Fruit fly (Drosophila melanogaster) whole organism, embryonic: ENCODE measurements around the gene CG32281.

Experiments
- Bdp1 ChIP-seq: fragments of 200-800 bp; sonication (Bioruptor generic); optimal IDR thresholded peaks from 3 replicates; lab custom pipeline; 2016; ENCODE audit warnings: missing biosample characterization, missing genetic modification characterization
- CG10267 ChIP-seq: fragments of 200-800 bp; sonication (Bioruptor generic); optimal IDR thresholded peaks from 2 replicates; lab custom pipeline; 2018; ENCODE audit warnings: missing biosample characterization, mild to moderate bottlenecking, missing genetic modification characterization, moderate library complexity
- CG11456 ChIP-seq: fragments of 200-800 bp; sonication (Bioruptor generic); IDR thresholded peaks from 3 replicates; pipeline ENCODE4 v1.3.6; 2022; ENCODE audit warnings: missing biosample characterization, missing genetic modification characterization
- CG12071 ChIP-seq: fragments of 200-800 bp; sonication (Bioruptor generic); optimal IDR thresholded peaks from 3 replicates; lab custom pipeline; 2018; ENCODE audit warnings: missing biosample characterization, mild to moderate bottlenecking, missing genetic modification characterization
- CG14014 ChIP-seq: fragments of 200-800 bp; sonication (Bioruptor generic); IDR thresholded peaks from 2 replicates; pipeline ENCODE4 v1.3.6; 2022; ENCODE audit warnings: missing biosample characterization, missing genetic modification characterization
- CG15479 ChIP-seq: fragments of 200-800 bp; sonication (Bioruptor generic); optimal IDR thresholded peaks from 3 replicates; lab custom pipeline; 2019; ENCODE audit warnings: missing biosample characterization, mild to moderate bottlenecking, missing genetic modification characterization, moderate library complexity
- CG15696 ChIP-seq: fragments of 200-800 bp; sonication (Bioruptor generic); optimal IDR thresholded peaks from 2 replicates; lab custom pipeline; 2019; ENCODE audit warnings: missing biosample characterization, mild to moderate bottlenecking, missing genetic modification characterization, moderate library complexity
- CG16813 ChIP-seq: fragments of 200-800 bp; sonication (Bioruptor generic); IDR thresholded peaks from 3 replicates; pipeline ENCODE4 v1.3.6; 2022; ENCODE audit warnings: missing biosample characterization, missing genetic modification characterization; ENCODE audit not compliant: partially characterized antibody
- CG18764 ChIP-seq: fragments of 200-800 bp; sonication (Bioruptor generic); optimal IDR thresholded peaks from 3 replicates; lab custom pipeline; 2016; ENCODE audit warnings: missing biosample characterization, missing genetic modification characterization
- CG2199 ChIP-seq: fragments of 200-800 bp; sonication (Bioruptor generic); IDR thresholded peaks from 3 replicates; pipeline ENCODE4 v1.3.6; 2022; ENCODE audit warnings: missing biosample characterization, missing genetic modification characterization
- CG2202 ChIP-seq: fragments of 200-800 bp; sonication (Bioruptor generic); optimal IDR thresholded peaks from 2 replicates; lab custom pipeline; 2018; ENCODE audit warnings: missing biosample characterization, mild to moderate bottlenecking, missing genetic modification characterization
- CG30431 ChIP-seq: fragments of 200-800 bp; sonication (Bioruptor generic); optimal IDR thresholded peaks from 2 replicates; lab custom pipeline; 2017; ENCODE audit warnings: missing biosample characterization, missing genetic modification characterization
- CG6272 ChIP-seq: fragments of 200-800 bp; sonication (Bioruptor generic); IDR thresholded peaks from 2 replicates; pipeline ENCODE4 v1.3.6; 2022; ENCODE audit warnings: missing biosample characterization, missing genetic modification characterization
- CG6683 ChIP-seq: fragments of 200-800 bp; sonication (Bioruptor generic); optimal IDR thresholded peaks from 2 replicates; lab custom pipeline; 2017; ENCODE audit warnings: missing biosample characterization, mild to moderate bottlenecking, missing genetic modification characterization, missing genetic modification reagents
- CG7928 ChIP-seq: fragments of 200-800 bp; sonication (Bioruptor generic); optimal IDR thresholded peaks from 2 replicates; lab custom pipeline; 2017; ENCODE audit warnings: missing biosample characterization, mild to moderate bottlenecking, missing genetic modification characterization
- CG9727 ChIP-seq: fragments of 200-800 bp; sonication (Bioruptor generic); optimal IDR thresholded peaks from 3 replicates; lab custom pipeline; 2017; ENCODE audit warnings: missing biosample characterization, mild to moderate bottlenecking, missing genetic modification characterization
- CG9817 ChIP-seq: fragments of 200-800 bp; sonication (Bioruptor generic); optimal IDR thresholded peaks from 2 replicates; lab custom pipeline; 2018; ENCODE audit warnings: missing biosample characterization, mild to moderate bottlenecking, missing genetic modification characterization, moderate library complexity
- Dek ChIP-seq: fragments of 200-800 bp; sonication (Bioruptor generic); optimal IDR thresholded peaks from 3 replicates; lab custom pipeline; 2019; ENCODE audit warnings: missing biosample characterization, mild to moderate bottlenecking, missing genetic modification characterization, moderate library complexity
- Dfd ChIP-seq, 2 experiments: fragments of >200 bp; optimal IDR thresholded peaks; 2 replicates each; lab custom pipeline; 2017; ENCODE audit warnings: missing biosample characterization in 2 of 2, missing genetic modification characterization in 2 of 2
- E2f2 ChIP-seq: fragments of 200-800 bp; sonication (Bioruptor generic); IDR thresholded peaks from 2 replicates; pipeline ENCODE4 v1.3.6; 2022; ENCODE audit warnings: missing biosample characterization, missing genetic modification characterization
- Hr3 ChIP-seq: fragments of 200-800 bp; sonication (Bioruptor generic); optimal IDR thresholded peaks from 3 replicates; lab custom pipeline; 2016; ENCODE audit warnings: missing biosample characterization, missing genetic modification characterization
- Meics ChIP-seq: fragments of 200-800 bp; sonication (Bioruptor generic); optimal IDR thresholded peaks from 2 replicates; lab custom pipeline; 2017; ENCODE audit warnings: missing biosample characterization, mild to moderate bottlenecking, missing genetic modification characterization
- Myb ChIP-seq: fragments of 200-800 bp; sonication (Bioruptor generic); optimal IDR thresholded peaks from 2 replicates; lab custom pipeline; 2016; ENCODE audit warnings: missing biosample characterization, missing genetic modification characterization
- NC2β ChIP-seq: fragments of 200-800 bp; sonication (Bioruptor generic); optimal IDR thresholded peaks from 2 replicates; lab custom pipeline; 2016; ENCODE audit warnings: missing biosample characterization, missing genetic modification characterization
- Neu2 ChIP-seq: fragments of 200-800 bp; sonication (Bioruptor generic); optimal IDR thresholded peaks from 3 replicates; lab custom pipeline; 2016; ENCODE audit warnings: missing biosample characterization, missing genetic modification characterization, borderline replicate concordance
- NfI ChIP-seq: fragments of 200-800 bp; sonication (Bioruptor generic); optimal IDR thresholded peaks from 3 replicates; lab custom pipeline; 2018; ENCODE audit warnings: missing biosample characterization, mild to moderate bottlenecking, missing genetic modification characterization, moderate library complexity
- PHDP ChIP-seq: fragments of 200-800 bp; sonication (Bioruptor generic); optimal IDR thresholded peaks from 3 replicates; lab custom pipeline; 2018; ENCODE audit warnings: missing biosample characterization, mild to moderate bottlenecking, missing genetic modification characterization, moderate library complexity
- Ravus ChIP-seq: fragments of 200-800 bp; sonication (Bioruptor generic); IDR thresholded peaks from 2 replicates; pipeline ENCODE4 v1.3.6; 2022; ENCODE audit warnings: missing biosample characterization, missing genetic modification characterization
- Scr ChIP-seq: fragments of 200-800 bp; sonication (Bioruptor generic); IDR thresholded peaks from 2 replicates; pipeline ENCODE4 v1.3.6; 2022; ENCODE audit warnings: missing biosample characterization, missing genetic modification characterization; ENCODE audit not compliant: partially characterized antibody
- TFAM ChIP-seq: fragments of 200-800 bp; sonication (Bioruptor generic); optimal IDR thresholded peaks from 2 replicates; lab custom pipeline; 2017; ENCODE audit warnings: missing biosample characterization, missing genetic modification characterization, inconsistent platforms
- Trl ChIP-seq, 3 experiments: fragments of >200 bp in 2 of 3; fragments of 200-800 bp in 1 of 3; sonication (Bioruptor generic) in 1 of 3; optimal IDR thresholded peaks; 2 replicates in 1 of 3; 3 replicates in 2 of 3; lab custom pipeline; 2016 to 2017; ENCODE audit warnings: missing biosample characterization in 1 of 3, missing genetic modification characterization in 1 of 3
- ara ChIP-seq: fragments of 200-800 bp; sonication (Bioruptor generic); IDR thresholded peaks from 2 replicates; pipeline ENCODE4 v1.3.6; 2022; ENCODE audit warnings: missing biosample characterization, missing genetic modification characterization
- ato ChIP-seq: fragments of 200-800 bp; sonication (Bioruptor generic); IDR thresholded peaks from 2 replicates; pipeline ENCODE4 v1.3.6; 2022; ENCODE audit warnings: missing biosample characterization, missing genetic modification characterization; ENCODE audit not compliant: partially characterized antibody
- bcd ChIP-seq: fragments of 200-800 bp; sonication (Bioruptor generic); optimal IDR thresholded peaks from 2 replicates; lab custom pipeline; 2017; ENCODE audit warnings: missing biosample characterization, mild to moderate bottlenecking, missing genetic modification characterization
- chif ChIP-seq, 2 experiments: fragments of 200-800 bp; sonication (Bioruptor generic); optimal IDR thresholded peaks; 3 replicates each; lab custom pipeline; 2016; ENCODE audit warnings: missing biosample characterization in 2 of 2, missing genetic modification characterization in 2 of 2
- chn ChIP-seq: fragments of 200-800 bp; sonication (Bioruptor generic); optimal IDR thresholded peaks from 2 replicates; lab custom pipeline; 2016; ENCODE audit warnings: missing biosample characterization, missing genetic modification characterization
- dati ChIP-seq: fragments of 200-800 bp; sonication (Bioruptor generic); IDR thresholded peaks from 2 replicates; pipeline ENCODE4 v1.3.6; 2022; ENCODE audit warnings: missing biosample characterization, missing genetic modification characterization
- disco-r ChIP-seq: fragments of 200-800 bp; sonication (Bioruptor generic); optimal IDR thresholded peaks from 2 replicates; lab custom pipeline; 2016; ENCODE audit warnings: missing biosample characterization, missing genetic modification characterization
- fd102C ChIP-seq: fragments of 200-800 bp; sonication (Bioruptor generic); optimal IDR thresholded peaks from 2 replicates; lab custom pipeline; 2018; ENCODE audit warnings: missing biosample characterization, mild to moderate bottlenecking, missing genetic modification characterization, moderate library complexity
- hkb ChIP-seq, 2 experiments: fragments of 200-800 bp in 1 of 2; fragments of >200 bp in 1 of 2; sonication (Bioruptor generic) in 1 of 2; IDR thresholded peaks in 1 of 2; optimal IDR thresholded peaks in 1 of 2; 2 replicates each; pipeline versions ENCODE4 v1.3.6 to Lab custom; 2017 to 2022; ENCODE audit warnings: missing biosample characterization in 1 of 2, missing genetic modification characterization in 1 of 2
- jumu ChIP-seq: fragments of 200-800 bp; sonication (Bioruptor generic); optimal IDR thresholded peaks from 3 replicates; lab custom pipeline; 2016; ENCODE audit warnings: missing biosample characterization, missing genetic modification characterization
- kni ChIP-seq: fragments of 200-800 bp; sonication (Bioruptor generic); optimal IDR thresholded peaks from 3 replicates; lab custom pipeline; 2017; ENCODE audit warnings: mild to moderate bottlenecking, missing biosample characterization, missing genetic modification reagents, missing genetic modification characterization
- knrl ChIP-seq: fragments of 200-800 bp; sonication (Bioruptor generic); IDR thresholded peaks from 3 replicates; pipeline ENCODE4 v1.3.6; 2022; ENCODE audit warnings: missing biosample characterization, missing genetic modification characterization; ENCODE audit not compliant: partially characterized antibody
- mld ChIP-seq: fragments of 200-800 bp; sonication (Bioruptor generic); IDR thresholded peaks from 3 replicates; pipeline ENCODE4 v1.3.6; 2022; ENCODE audit warnings: missing biosample characterization, missing genetic modification characterization; ENCODE audit not compliant: partially characterized antibody
- otp ChIP-seq: fragments of 200-800 bp; sonication (Bioruptor generic); IDR thresholded peaks from 3 replicates; pipeline ENCODE4, ENCODE4 v1.3.6; 2022; ENCODE audit warnings: missing biosample characterization, missing genetic modification characterization
- slou ChIP-seq: fragments of 200-800 bp; sonication (Bioruptor generic); optimal IDR thresholded peaks from 3 replicates; lab custom pipeline; 2016; ENCODE audit warnings: missing biosample characterization, missing genetic modification characterization
- stwl ChIP-seq: fragments of 200-800 bp; sonication (Bioruptor generic); optimal IDR thresholded peaks from 3 replicates; lab custom pipeline; 2018; ENCODE audit warnings: missing biosample characterization, mild to moderate bottlenecking, missing genetic modification characterization, moderate library complexity
- toy ChIP-seq: fragments of 200-800 bp; sonication (Bioruptor generic); IDR thresholded peaks from 2 replicates; pipeline ENCODE4 v1.3.6; 2022; ENCODE audit warnings: missing biosample characterization, missing genetic modification characterization

The CG32281 gene

DNA sequence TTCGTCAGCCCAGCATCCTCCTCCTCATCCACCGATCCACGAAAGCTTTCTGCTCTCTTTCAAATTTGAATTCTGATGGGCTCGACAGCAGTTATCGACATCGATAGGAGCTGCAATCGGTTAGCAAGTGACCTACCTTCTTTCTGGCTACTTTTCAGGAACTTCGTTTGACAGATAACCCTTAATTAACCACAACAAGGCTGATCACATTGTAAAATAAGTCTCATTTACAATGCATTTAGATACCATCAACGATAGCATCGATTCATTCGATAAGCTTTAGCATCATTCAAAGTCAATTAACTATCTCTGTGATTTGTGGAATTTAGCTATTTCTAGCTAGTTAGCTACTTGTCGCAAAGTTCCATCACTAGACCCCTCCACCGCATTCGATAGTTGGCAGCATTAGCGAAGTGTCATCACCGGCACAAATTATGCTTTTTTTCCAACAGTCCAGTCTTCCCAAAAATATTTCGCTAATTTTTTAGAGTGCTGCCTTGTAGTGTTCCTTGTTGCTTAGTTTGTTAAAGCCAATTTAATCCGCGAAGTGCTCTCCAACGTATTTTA is 9.4 kb downstream of the CG32281 start, which contains the start of the genes MnM and Girdin (continued):
- TF ChIP-seq dati (no peak), bcd (GFP tag; lab: Kevin White, UChicago) (no peak), slou (GFP tag; lab: Kevin White, UChicago) (no peak), mld (peak; percentile 60; the same call in 1 of the 3 replicates), fd102C (GFP tag; lab: Kevin White, UChicago) (no peak), ato (GFP tag; lab: Robert Waterston, UW) (peak; percentile 64; the same call in 1 of the 2 replicates), CG9817 (tag; lab: Kevin White, UChicago) (peak; percentile 67), toy (GFP tag; lab: Robert Waterston, UW) (no peak), CG15696 (tag; lab: Kevin White, UChicago) (peak; percentile 41), NfI (GFP tag; lab: Kevin White, UChicago) (peak; percentile 53), CG30431 (GFP tag; lab: Kevin White, UChicago) (peak; percentile 15), Dfd (GFP tag; optimal IDR thresholded peaks at IDR 0.05; lab: Kevin White, UChicago) (no peak), CG16813 (peak; percentile 88), TFAM (GFP tag; lab: Kevin White, UChicago) (no peak), otp (GFP tag; lab: Robert Waterston, UW) (no peak), Neu2 (GFP tag; lab: Kevin White, UChicago) (peak; percentile 50), hkb (optimal IDR thresholded peaks at IDR 0.05; lab: Kevin White, UChicago) (peak; percentile 89), hkb (GFP tag; IDR thresholded peaks at IDR 0.05; lab: Robert Waterston, UW) (no peak), chn (GFP tag; lab: Kevin White, UChicago) (peak; percentile 78), chif (GFP tag; optimal IDR thresholded peaks at IDR 0.05; lab: Kevin White, UChicago) (peak; percentile 37 to 74), CG14014 (GFP tag; lab: Robert Waterston, UW) (peak; percentile 37; the same call in 1 of the 2 replicates), E2f2 (GFP tag; lab: Robert Waterston, UW) (peak; percentile 84), CG2199 (GFP tag; lab: Robert Waterston, UW) (no peak), CG18764 (GFP tag; lab: Kevin White, UChicago) (peak; percentile 32), CG2202 (tag; lab: Kevin White, UChicago) (no peak), Myb (peak; percentile 89), Dek (tag; lab: Kevin White, UChicago) (peak; percentile 29), Bdp1 (GFP tag; lab: Kevin White, UChicago) (peak; percentile 54), stwl (tag; lab: Kevin White, UChicago) (peak; percentile 33), CG6272 (GFP tag; lab: Robert Waterston, UW) (peak; percentile 41; the same call in 1 of the 2 replicates), PHDP (tag; lab: Kevin White, UChicago) (no peak), kni (GFP tag; lab: Kevin White, UChicago) (no peak), knrl (GFP tag; lab: Robert Waterston, UW) (peak; percentile 88), NC2β (GFP tag; lab: Kevin White, UChicago) (peak; percentile 51), disco-r (peak; percentile 44), CG6683 (GFP tag; lab: Kevin White, UChicago) (no peak), CG7928 (peak; percentile 25), CG9727 (GFP tag; lab: Kevin White, UChicago) (peak; percentile 46), Hr3 (GFP tag; lab: Kevin White, UChicago) (peak; percentile 86), Meics (peak; percentile 22), Ravus (no peak), CG10267 (tag; lab: Kevin White, UChicago) (peak; percentile 55), Scr (peak; percentile 92), CG11456 (GFP tag; lab: Robert Waterston, UW) (peak; percentile 57; the same call in 2 of the 3 replicates), jumu (GFP tag; lab: Kevin White, UChicago) (peak; percentile 86), CG15479 (GFP tag; lab: Kevin White, UChicago) (no peak), ara (GFP tag; lab: Robert Waterston, UW) (peak; percentile 30; the same call in 1 of the 2 replicates), CG12071 (no peak), Trl (optimal IDR thresholded peaks at IDR 0.05; lab: Kevin White, UChicago) (peak in 1 of 2 experiments; percentile 22), Trl (GFP tag; optimal IDR thresholded peaks at IDR 0.05; lab: Kevin White, UChicago) (peak; percentile 77)
